Worm (Caenorhabditis elegans) whole organism, early embryonic: ENCODE data around the gene C44B7.5.

Experiments used
- ama-1 ChIP-seq: fragments of 150-350 bp; optimal IDR thresholded peaks from 2 replicates; lab custom pipeline; 2014
- ceh-13 ChIP-seq: fragments of 200-800 bp; sonication (Bioruptor generic); optimal IDR thresholded peaks from 2 replicates; lab custom pipeline; 2018; ENCODE audit warnings: mild to moderate bottlenecking, missing genetic modification characterization, missing compliant biosample characterization
- flt-1 ChIP-seq: fragments of 200-800 bp; sonication (Bioruptor generic); IDR thresholded peaks from 2 replicates; pipeline ENCODE4 v1.3.6; 2022; ENCODE audit warnings: missing genetic modification characterization, missing compliant biosample characterization
- hmg-4 ChIP-seq: fragments of 200-800 bp; sonication (Bioruptor generic); optimal IDR thresholded peaks from 2 replicates; lab custom pipeline; 2018; ENCODE audit warnings: mild to moderate bottlenecking, missing genetic modification characterization, missing compliant biosample characterization
- pes-1 ChIP-seq: fragments of 200-800 bp; sonication (Bioruptor generic); IDR thresholded peaks from 2 replicates; pipeline ENCODE4 v1.3.6; 2022; ENCODE audit warnings: missing genetic modification reagents, missing genetic modification characterization, missing compliant biosample characterization
- scrt-1 ChIP-seq: fragments of 200-800 bp; sonication (Bioruptor generic); IDR thresholded peaks from 2 replicates; pipeline ENCODE4 v1.3.6; 2022; ENCODE audit warnings: missing genetic modification characterization, missing compliant biosample characterization
- tra-4 ChIP-seq: sonication (generic microtip); optimal IDR thresholded peaks from 2 replicates; lab custom pipeline; 2017; ENCODE audit warnings: missing genetic modification characterization, missing compliant biosample characterization

DNA sequence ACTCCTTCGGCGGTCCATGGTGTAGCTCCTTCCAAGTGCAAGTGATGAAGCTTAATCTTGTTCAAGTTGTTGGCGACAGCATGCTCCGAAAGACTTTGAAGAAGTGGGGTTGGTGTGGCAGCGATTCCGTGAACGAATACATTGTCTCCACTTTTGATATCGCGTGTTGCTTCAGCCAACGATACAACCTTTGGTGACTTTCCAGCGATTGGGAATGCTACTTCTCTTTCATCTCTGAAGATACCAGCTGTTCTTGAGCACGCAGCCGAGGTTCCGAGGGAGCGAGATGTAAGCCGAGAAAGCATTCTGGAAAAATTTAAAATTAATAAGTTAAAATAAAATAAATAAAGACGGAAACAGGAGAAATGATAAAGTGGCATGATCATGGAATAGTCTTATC, 17.7 kb upstream of the C44B7.5 start, which contains the start of gene acer-1:
- no peak for TF ChIP-seq scrt-1
- TF ChIP-seq hmg-4 (GFP tag; lab: Kevin White, UChicago), result no peak
- no peak for TF ChIP-seq pes-1 (GFP tag; lab: Robert Waterston, UW)
- TF ChIP-seq flt-1, result no peak
- no peak for TF ChIP-seq ama-1 (lab: Kevin White, UChicago)
- no peak for TF ChIP-seq ceh-13 (GFP tag; lab: Kevin White, UChicago)
- TF ChIP-seq tra-4 (tag; lab: Kevin White, UChicago), result no peak
